Worm (Caenorhabditis elegans): Measurements from ENCODE around the gene fdgt-1.

ce11 chrII:1475328-1475727, 29.0 kb upstream of the fdgt-1 start:
- TF ChIP-seq lin-15B (tag; optimal IDR thresholded peaks at IDR 0.05) (no peak), unc-130 (GFP tag; optimal IDR thresholded peaks at IDR 0.05) (no peak), snpc-4 (tag; optimal IDR thresholded peaks at IDR 0.05) (no peak), fos-1 (tag; optimal IDR thresholded peaks at IDR 0.05) (no peak), fkh-10 (GFP tag; optimal IDR thresholded peaks at IDR 0.05) (no peak), lin-39 (tag; optimal IDR thresholded peaks at IDR 0.05) (no peak), nhr-6 (tag; optimal IDR thresholded peaks at IDR 0.05) (no peak)
